Fruit fly (Drosophila melanogaster) whole organism, embryonic: ENCODE data around the gene Cpr30F.

Source experiments
- CG10147 ChIP-seq: fragments of 200-800 bp; sonication (Bioruptor generic); optimal IDR thresholded peaks from 2 replicates; lab custom pipeline; 2019; ENCODE audit warnings: missing biosample characterization, mild to moderate bottlenecking, missing genetic modification characterization, moderate library complexity
- CG10209 ChIP-seq: fragments of 200-800 bp; sonication (Bioruptor generic); optimal IDR thresholded peaks from 3 replicates; lab custom pipeline; 2017; ENCODE audit warnings: missing biosample characterization, mild to moderate bottlenecking, missing genetic modification characterization, missing genetic modification reagents
- CG10321 ChIP-seq: fragments of 200-800 bp; sonication (Bioruptor generic); IDR thresholded peaks from 2 replicates; pipeline ENCODE4 v1.3.6; 2022; ENCODE audit warnings: missing biosample characterization, missing genetic modification characterization
- CG10979 ChIP-seq: fragments of 200-800 bp; sonication (Bioruptor generic); optimal IDR thresholded peaks from 2 replicates; lab custom pipeline; 2018; ENCODE audit warnings: missing biosample characterization, mild to moderate bottlenecking, missing genetic modification characterization, moderate library complexity
- CG12071 ChIP-seq: fragments of 200-800 bp; sonication (Bioruptor generic); optimal IDR thresholded peaks from 3 replicates; lab custom pipeline; 2018; ENCODE audit warnings: missing biosample characterization, mild to moderate bottlenecking, missing genetic modification characterization
- CG12769 ChIP-seq: fragments of 200-800 bp; sonication (Bioruptor generic); optimal IDR thresholded peaks from 2 replicates; lab custom pipeline; 2019; ENCODE audit warnings: missing biosample characterization, mild to moderate bottlenecking, missing genetic modification characterization, moderate library complexity
- CG13123 ChIP-seq: fragments of 200-800 bp; sonication (Bioruptor generic); optimal IDR thresholded peaks from 2 replicates; lab custom pipeline; 2016; ENCODE audit warnings: missing biosample characterization, missing genetic modification characterization
- CG17328 ChIP-seq: fragments of 200-800 bp; sonication (Bioruptor generic); IDR thresholded peaks from 2 replicates; pipeline ENCODE4 v1.3.6; 2022; ENCODE audit warnings: missing biosample characterization, missing genetic modification characterization
- CG17359 ChIP-seq: fragments of 200-800 bp; sonication (Bioruptor generic); optimal IDR thresholded peaks from 3 replicates; lab custom pipeline; 2018; ENCODE audit warnings: missing biosample characterization, mild to moderate bottlenecking, missing genetic modification characterization, moderate library complexity
- CG17829 ChIP-seq: fragments of 200-800 bp; optimal IDR thresholded peaks from 2 replicates; lab custom pipeline; 2019; ENCODE audit warnings: missing biosample characterization, mild to moderate bottlenecking, missing genetic modification characterization, moderate library complexity
- CG18476 ChIP-seq: fragments of 200-800 bp; sonication (Bioruptor generic); optimal IDR thresholded peaks from 2 replicates; lab custom pipeline; 2016; ENCODE audit warnings: missing biosample characterization, mild to moderate bottlenecking, missing genetic modification characterization
- CG2129 ChIP-seq: fragments of 200-800 bp; sonication (Bioruptor generic); IDR thresholded peaks from 2 replicates; pipeline ENCODE4 v1.3.6; 2022; ENCODE audit warnings: missing biosample characterization, missing genetic modification characterization; ENCODE audit not compliant: partially characterized antibody
- CG30403 ChIP-seq: fragments of 200-800 bp; sonication (Bioruptor generic); optimal IDR thresholded peaks from 3 replicates; lab custom pipeline; 2016; ENCODE audit warnings: missing biosample characterization, missing genetic modification characterization
- CG3065 ChIP-seq: fragments of 200-800 bp; sonication (Bioruptor generic); optimal IDR thresholded peaks from 2 replicates; lab custom pipeline; 2016; ENCODE audit warnings: missing biosample characterization, missing genetic modification characterization
- CG3163 ChIP-seq: fragments of 200-800 bp; sonication (Bioruptor generic); optimal IDR thresholded peaks from 3 replicates; lab custom pipeline; 2016; ENCODE audit warnings: missing biosample characterization, missing genetic modification characterization
- CG3281 ChIP-seq: fragments of 200-800 bp; sonication (Bioruptor generic); optimal IDR thresholded peaks from 3 replicates; lab custom pipeline; 2017; ENCODE audit warnings: missing biosample characterization, mild to moderate bottlenecking, missing genetic modification characterization
- CG4328 ChIP-seq: fragments of 200-800 bp; sonication (Bioruptor generic); optimal IDR thresholded peaks from 3 replicates; lab custom pipeline; 2017; ENCODE audit warnings: missing biosample characterization, missing genetic modification reagents, missing genetic modification characterization
- CG6254 ChIP-seq: fragments of 200-800 bp; sonication (Bioruptor generic); optimal IDR thresholded peaks from 3 replicates; lab custom pipeline; 2017; ENCODE audit warnings: mild to moderate bottlenecking, missing biosample characterization, missing genetic modification reagents, missing genetic modification characterization
- CG6683 ChIP-seq: fragments of 200-800 bp; sonication (Bioruptor generic); optimal IDR thresholded peaks from 2 replicates; lab custom pipeline; 2017; ENCODE audit warnings: missing biosample characterization, mild to moderate bottlenecking, missing genetic modification characterization, missing genetic modification reagents
- CG6765 ChIP-seq: fragments of 200-800 bp; sonication (Bioruptor generic); optimal IDR thresholded peaks from 3 replicates; lab custom pipeline; 2017; ENCODE audit warnings: missing biosample characterization, mild to moderate bottlenecking, missing genetic modification characterization
- CG7963 ChIP-seq: fragments of 200-800 bp; sonication (Bioruptor generic); IDR thresholded peaks from 3 replicates; pipeline ENCODE4 v1.3.6; 2022; ENCODE audit warnings: missing biosample characterization, missing genetic modification characterization; ENCODE audit not compliant: partially characterized antibody
- CG7987 ChIP-seq: fragments of 200-800 bp; sonication (Bioruptor generic); optimal IDR thresholded peaks from 2 replicates; lab custom pipeline; 2018; ENCODE audit warnings: missing biosample characterization, mild to moderate bottlenecking, missing genetic modification characterization, moderate library complexity
- CG8089 ChIP-seq: fragments of 200-800 bp; sonication (Bioruptor generic); optimal IDR thresholded peaks from 3 replicates; lab custom pipeline; 2016; ENCODE audit warnings: missing biosample characterization, missing genetic modification characterization
- CG9727 ChIP-seq: fragments of 200-800 bp; sonication (Bioruptor generic); optimal IDR thresholded peaks from 3 replicates; lab custom pipeline; 2017; ENCODE audit warnings: missing biosample characterization, mild to moderate bottlenecking, missing genetic modification characterization
- Deaf1 ChIP-seq: fragments of 200-800 bp; optimal IDR thresholded peaks from 3 replicates; lab custom pipeline; 2019; ENCODE audit warnings: missing biosample characterization, mild to moderate bottlenecking, missing genetic modification characterization, moderate library complexity
- Dp ChIP-seq: fragments of 200-800 bp; sonication (Bioruptor generic); optimal IDR thresholded peaks from 2 replicates; lab custom pipeline; 2018; ENCODE audit warnings: missing biosample characterization, mild to moderate bottlenecking, missing genetic modification characterization, moderate library complexity
- Eip74EF ChIP-seq, 2 experiments: fragments of 200-800 bp in 1 of 2; fragments of >200 bp in 1 of 2; sonication (Bioruptor generic) in 1 of 2; optimal IDR thresholded peaks; 2 replicates each; lab custom pipeline; 2017 to 2019; ENCODE audit warnings: missing biosample characterization in 2 of 2, missing genetic modification characterization in 2 of 2, mild to moderate bottlenecking in 1 of 2, moderate library complexity in 1 of 2
- Ets97D ChIP-seq: fragments of 200-800 bp; sonication (Bioruptor generic); optimal IDR thresholded peaks from 3 replicates; lab custom pipeline; 2016; ENCODE audit warnings: missing biosample characterization, missing genetic modification characterization
- Mad ChIP-seq: fragments of 200-800 bp; sonication (Bioruptor generic); optimal IDR thresholded peaks from 2 replicates; lab custom pipeline; 2016; ENCODE audit warnings: missing biosample characterization, missing genetic modification characterization
- NC2α ChIP-seq: fragments of 200-800 bp; sonication (Bioruptor generic); optimal IDR thresholded peaks from 2 replicates; lab custom pipeline; 2016; ENCODE audit warnings: missing biosample characterization, missing genetic modification characterization
- Rfx ChIP-seq: fragments of 200-800 bp; sonication (Bioruptor generic); IDR thresholded peaks from 2 replicates; pipeline ENCODE4 v1.3.6; 2022; ENCODE audit warnings: missing biosample characterization, missing genetic modification characterization
- Sox100B ChIP-seq: fragments of 200-800 bp; sonication (Bioruptor generic); optimal IDR thresholded peaks from 3 replicates; lab custom pipeline; 2018; ENCODE audit warnings: missing biosample characterization, mild to moderate bottlenecking, missing genetic modification characterization
- cg ChIP-seq: fragments of 200-800 bp; sonication (Bioruptor generic); optimal IDR thresholded peaks from 3 replicates; lab custom pipeline; 2019; ENCODE audit warnings: missing biosample characterization, mild to moderate bottlenecking, missing genetic modification characterization, moderate library complexity
- ci ChIP-seq: fragments of 200-800 bp; sonication (Bioruptor generic); IDR thresholded peaks from 3 replicates; pipeline ENCODE4 v1.3.6; 2022; ENCODE audit warnings: missing biosample characterization, missing genetic modification characterization
- crp ChIP-seq, 2 experiments: fragments of 200-800 bp; sonication (Bioruptor generic); optimal IDR thresholded peaks; 2 replicates in 1 of 2; 3 replicates in 1 of 2; lab custom pipeline; 2017; ENCODE audit warnings: missing biosample characterization in 2 of 2, missing genetic modification characterization in 2 of 2, mild to moderate bottlenecking in 1 of 2, moderate library complexity in 1 of 2
- exex ChIP-seq: fragments of 200-800 bp; sonication (Bioruptor generic); optimal IDR thresholded peaks from 4 replicates; lab custom pipeline; 2018; ENCODE audit warnings: missing biosample characterization, mild to moderate bottlenecking, missing genetic modification characterization, moderate library complexity
- insv ChIP-seq, 2 experiments: fragments of 200-800 bp; sonication (Bioruptor generic); optimal IDR thresholded peaks; 3 replicates each; lab custom pipeline; 2016 to 2018; ENCODE audit warnings: missing biosample characterization in 2 of 2, missing genetic modification characterization in 2 of 2
- jing ChIP-seq: fragments of 200-800 bp; sonication (Bioruptor generic); optimal IDR thresholded peaks from 2 replicates; lab custom pipeline; 2018; ENCODE audit warnings: missing biosample characterization, mild to moderate bottlenecking, missing genetic modification characterization
- klu ChIP-seq: fragments of 200-800 bp; sonication (Bioruptor generic); IDR thresholded peaks from 2 replicates; pipeline ENCODE4 v1.3.6; 2022; ENCODE audit warnings: missing biosample characterization, missing genetic modification characterization
- nau ChIP-seq: fragments of 200-800 bp; sonication (Bioruptor generic); optimal IDR thresholded peaks from 3 replicates; lab custom pipeline; 2017; ENCODE audit warnings: missing biosample characterization, mild to moderate bottlenecking, missing genetic modification characterization, missing genetic modification reagents
- nerfin-1 ChIP-seq: fragments of 200-800 bp; sonication (Bioruptor generic); optimal IDR thresholded peaks from 3 replicates; lab custom pipeline; 2019; ENCODE audit warnings: missing biosample characterization, mild to moderate bottlenecking, missing genetic modification characterization, moderate library complexity
- nerfin-2 ChIP-seq: fragments of 200-800 bp; sonication (Bioruptor generic); IDR thresholded peaks from 2 replicates; pipeline ENCODE4 v1.3.6; 2022; ENCODE audit warnings: missing biosample characterization, missing genetic modification characterization; ENCODE audit not compliant: partially characterized antibody
- odd ChIP-seq: fragments of 200-800 bp; sonication (Bioruptor generic); optimal IDR thresholded peaks from 2 replicates; lab custom pipeline; 2017; ENCODE audit warnings: missing biosample characterization, mild to moderate bottlenecking, missing genetic modification characterization
- pan ChIP-seq, 4 experiments: fragments of >200 bp in 3 of 4; fragments of 200-800 bp in 1 of 4; sonication (Bioruptor generic) in 1 of 4; optimal IDR thresholded peaks in 3 of 4; IDR thresholded peaks in 1 of 4; 2 replicates each; pipeline versions ENCODE4 v1.3.6 to Lab custom; 2017 to 2022; ENCODE audit warnings: missing biosample characterization in 2 of 4, missing genetic modification characterization in 2 of 4, mixed read lengths in 1 of 4
- slbo ChIP-seq: fragments of 200-800 bp; sonication (Bioruptor generic); IDR thresholded peaks from 2 replicates; pipeline ENCODE4 v1.3.6; 2022; ENCODE audit warnings: missing biosample characterization, missing genetic modification characterization
- sob ChIP-seq: fragments of 200-800 bp; sonication (Bioruptor generic); IDR thresholded peaks from 2 replicates; pipeline ENCODE4 v1.3.6; 2022; ENCODE audit warnings: missing biosample characterization, missing genetic modification characterization
- stc ChIP-seq: fragments of 200-800 bp; sonication (Bioruptor generic); IDR thresholded peaks from 2 replicates; pipeline ENCODE4 v1.3.6; 2022; ENCODE audit warnings: missing biosample characterization, missing genetic modification characterization
- tna ChIP-seq: fragments of 200-800 bp; sonication (Bioruptor generic); IDR thresholded peaks from 2 replicates; pipeline ENCODE4 v1.3.6; 2022; ENCODE audit warnings: missing biosample characterization, missing genetic modification characterization; ENCODE audit not compliant: partially characterized antibody

Cpr30F gene

dm6 chr2L:9894871-9895364, 38.0 kb downstream of the Cpr30F start, which contains the start of gene Bka (continued):
- TF ChIP-seq pan (optimal IDR thresholded peaks at IDR 0.05; lab: Kevin White, UChicago) (no peak), pan (GFP tag; optimal IDR thresholded peaks at IDR 0.05 in 1 of 2, IDR thresholded peaks at IDR 0.05 in 1 of 2) (peak in 1 of 2 experiments; percentile 39), CG3281 (peak; percentile 70), nau (GFP tag; lab: Kevin White, UChicago) (peak; percentile 65), CG2129 (peak; percentile 99), Eip74EF (GFP tag; optimal IDR thresholded peaks at IDR 0.05; lab: Kevin White, UChicago) (peak in 1 of 2 experiments; percentile 65), CG3065 (no peak), CG17328 (GFP tag; lab: Robert Waterston, UW) (peak; percentile 46; the same call in 1 of the 2 replicates), CG7987 (GFP tag; lab: Kevin White, UChicago) (peak; percentile 65), CG6683 (GFP tag; lab: Kevin White, UChicago) (peak; percentile 47), CG12071 (GFP tag; lab: Kevin White, UChicago) (no peak), Dp (GFP tag; lab: Kevin White, UChicago) (peak; percentile 68), CG18476 (peak; percentile 20), NC2α (no peak), CG10979 (tag; lab: Kevin White, UChicago) (peak; percentile 59), Deaf1 (peak; percentile 66), Sox100B (GFP tag; lab: Kevin White, UChicago) (peak; percentile 69), CG10147 (GFP tag; lab: Kevin White, UChicago) (peak; percentile 75), CG30403 (peak; percentile 26), insv (GFP tag; optimal IDR thresholded peaks at IDR 0.05; lab: Kevin White, UChicago) (peak in 1 of 2 experiments; percentile 50), Ets97D (peak; percentile 95), odd (GFP tag; lab: Kevin White, UChicago) (peak; percentile 73), cg (GFP tag; lab: Kevin White, UChicago) (no peak), exex (tag; lab: Kevin White, UChicago) (peak; percentile 46), crp (GFP tag; optimal IDR thresholded peaks at IDR 0.05; lab: Kevin White, UChicago) (peak; percentile 63 to 94), CG6765 (GFP tag; lab: Kevin White, UChicago) (peak; percentile 57), CG12769 (peak; percentile 55), CG10209 (GFP tag; lab: Kevin White, UChicago) (peak; percentile 24), slbo (GFP tag; lab: Robert Waterston, UW) (0 out of 2 replicates have a peak, but pooled peaks have one; percentile 28), CG4328 (GFP tag; lab: Kevin White, UChicago) (peak; percentile 40), CG10321 (GFP tag; lab: Robert Waterston, UW) (no peak), stc (GFP tag; lab: Robert Waterston, UW) (no peak), CG7963 (peak; percentile 93), jing (no peak), Mad (GFP tag; lab: Kevin White, UChicago) (peak; percentile 15), CG9727 (GFP tag; lab: Kevin White, UChicago) (peak; percentile 77), sob (peak; percentile 61), ci (GFP tag; lab: Robert Waterston, UW) (peak; percentile 76), nerfin-1 (peak; percentile 79), CG17359 (tag; lab: Kevin White, UChicago) (peak; percentile 37), Rfx (peak; percentile 41), CG17829 (tag; lab: Kevin White, UChicago) (peak; percentile 73), CG3163 (GFP tag; lab: Kevin White, UChicago) (peak; percentile 2), CG6254 (GFP tag; lab: Kevin White, UChicago) (peak; percentile 63), nerfin-2 (GFP tag; lab: Robert Waterston, UW) (peak; percentile 94), CG8089 (no peak), klu (GFP tag; lab: Robert Waterston, UW) (no peak), CG13123 (GFP tag; lab: Kevin White, UChicago) (peak; percentile 1), tna (GFP tag; lab: Robert Waterston, UW) (peak; percentile 92)
